Fruit fly (Drosophila melanogaster) S2 (cell line): ENCODE results near the gene CG10680.

Experiments used
- CG8478 ChIP-seq: fragments of >200 bp; optimal IDR thresholded peaks from 2 replicates; lab custom pipeline; 2018
- CTCF ChIP-seq, 2 experiments: fragments of >200 bp; optimal IDR thresholded peaks; 2 replicates each; lab custom pipeline; 2018

- TF ChIP-seq CG8478 (lab: Kevin White, UChicago) (no peak), CTCF (optimal IDR thresholded peaks at IDR 0.05; lab: Kevin White, UChicago) (no peak)
Measured at dm6 chr2L:19923786-19924185, 40.1 kb upstream of the CG10680 start.
